Worm (Caenorhabditis elegans): ENCODE measurements around the gene ceh-22.
A peak's percentile ranks its signal among the peaks of the same experiment; 100 is the strongest.

ceh-22 gene

DNA sequence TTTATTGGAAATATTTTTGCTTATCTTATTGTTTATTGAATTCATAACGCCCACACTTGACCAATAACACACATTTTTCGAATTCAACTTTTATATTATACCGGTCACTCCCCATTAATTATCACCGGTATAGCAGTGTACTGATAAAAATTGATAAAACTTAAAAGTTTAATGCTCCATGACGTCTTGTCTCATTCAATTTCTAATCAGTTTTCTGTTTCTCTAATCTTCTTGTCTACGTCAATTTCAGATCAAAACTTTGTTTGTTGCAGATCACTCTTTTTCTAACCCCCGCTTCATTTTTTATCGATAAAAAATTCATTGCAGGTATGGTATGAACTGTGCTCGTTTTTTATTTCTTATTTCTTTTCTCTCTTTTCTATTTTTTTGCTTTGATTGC is 22.0 kb downstream of the ceh-22 start (continued):
- TF ChIP-seq nhr-25 (tag; optimal IDR thresholded peaks at IDR 0.05; ENCODE audit: borderline replicate concordance, insufficient read depth) (no peak), lin-29 (GFP tag; IDR thresholded peaks at IDR 0.05) (no peak), ceh-32 (tag; optimal IDR thresholded peaks at IDR 0.05; ENCODE audit: poor library complexity) (no peak), lin-38 (GFP tag; IDR thresholded peaks at IDR 0.05) (no peak), rbr-2 (tag; optimal IDR thresholded peaks at IDR 0.05) (no peak), hif-1 (tag; optimal IDR thresholded peaks at IDR 0.05) (peak in 1 of 2 experiments; percentile 0), R02D3.7 (tag; optimal IDR thresholded peaks at IDR 0.05) (no peak), Y5F2A.4 (GFP tag; optimal IDR thresholded peaks at IDR 0.05) (no peak), daf-12 (tag; optimal IDR thresholded peaks at IDR 0.05) (no peak), mdl-1 (tag; optimal IDR thresholded peaks at IDR 0.05) (peak in 1 of 2 experiments; percentile 72), lin-13 (GFP tag; optimal IDR thresholded peaks at IDR 0.05) (no peak), pha-4 (GFP tag; IDR thresholded peaks at IDR 0.05) (0 out of 2 replicates have a peak, but pooled peaks have one; percentile 34), pha-4 (tag; optimal IDR thresholded peaks at IDR 0.05) (no peak), php-3 (GFP tag; IDR thresholded peaks at IDR 0.05) (peak; percentile 93), saeg-2 (GFP tag; IDR thresholded peaks at IDR 0.05) (no peak), ctbp-1 (GFP tag; IDR thresholded peaks at IDR 0.05) (no peak), cey-2 (tag; optimal IDR thresholded peaks at IDR 0.05; ENCODE audit: borderline replicate concordance, insufficient read depth) (no peak), madf-9 (GFP tag; conservative IDR thresholded peaks at IDR 0.05) (no peak), duxl-1 (tag; optimal IDR thresholded peaks at IDR 0.05; ENCODE audit: poor library complexity) (no peak), lir-3 (tag; optimal IDR thresholded peaks at IDR 0.05) (no peak), nhr-10 (tag; optimal IDR thresholded peaks at IDR 0.05) (no peak), ZK337.2 (GFP tag; IDR thresholded peaks at IDR 0.05) (no peak), T26A8.4 (GFP tag; IDR thresholded peaks at IDR 0.05) (no peak), pqm-1 (tag; optimal IDR thresholded peaks at IDR 0.05) (peak; percentile 98), nhr-76 (tag; optimal IDR thresholded peaks at IDR 0.05) (no peak), F10B5.3 (tag; optimal IDR thresholded peaks at IDR 0.05) (no peak), aly-2 (tag; optimal IDR thresholded peaks at IDR 0.05) (no peak), zag-1 (tag; optimal IDR thresholded peaks at IDR 0.05) (no peak), zfp-3 (GFP tag; conservative IDR thresholded peaks at IDR 0.05) (no peak), ceh-28 (tag; optimal IDR thresholded peaks at IDR 0.05) (no peak), D1046.2 (GFP tag; IDR thresholded peaks at IDR 0.05) (no peak), aha-1 (tag) (no peak), ztf-11 (tag; optimal IDR thresholded peaks at IDR 0.05) (no peak)

DNA sequence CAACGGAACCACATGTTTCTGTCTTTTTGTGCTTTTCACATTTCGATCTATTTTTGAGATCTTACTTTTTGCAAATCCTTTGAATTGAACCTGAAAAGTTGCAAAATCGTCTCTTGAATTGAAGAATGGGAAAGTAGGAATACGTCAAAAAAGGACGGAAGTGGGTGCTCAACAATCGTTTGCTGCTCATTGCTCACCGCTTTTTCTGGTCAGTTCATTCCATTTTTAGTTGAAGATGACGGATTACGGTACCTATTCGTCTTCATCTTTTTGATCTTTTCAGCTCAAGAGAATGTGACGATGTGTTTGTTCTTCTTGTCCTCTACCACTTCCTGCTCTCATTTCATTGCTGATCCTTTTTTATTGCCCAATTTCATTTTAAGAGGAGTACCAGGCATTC is 23.5 kb downstream of the ceh-22 start, which contains the start of gene C05A2.4:
TSS of gene C05A2.4 (plus strand) at position 301 of the 400 bp plus-strand sequence.
- TF ChIP-seq mxl-3 (GFP tag; optimal IDR thresholded peaks at IDR 0.05) (no peak), madf-5 (GFP tag; IDR thresholded peaks at IDR 0.05) (no peak), lin-13 (GFP tag; optimal IDR thresholded peaks at IDR 0.05) (no peak), D1046.2 (GFP tag; IDR thresholded peaks at IDR 0.05) (no peak), ztf-7 (tag; optimal IDR thresholded peaks at IDR 0.05) (no peak), zfp-2 (tag; optimal IDR thresholded peaks at IDR 0.05) (no peak), T20F7.1 (GFP tag; optimal IDR thresholded peaks at IDR 0.05) (no peak), nhr-41 (GFP tag; IDR thresholded peaks at IDR 0.05) (no peak), ceh-20 (GFP tag; IDR thresholded peaks at IDR 0.05) (no peak), egl-27 (tag; optimal IDR thresholded peaks at IDR 0.05) (no peak), unc-62 (GFP tag; optimal IDR thresholded peaks at IDR 0.05 in 1 of 2) (no peak), unc-62 (tag; optimal IDR thresholded peaks at IDR 0.05) (no peak), jun-1 (tag; optimal IDR thresholded peaks at IDR 0.05) (no peak), arid-1 (GFP tag; conservative IDR thresholded peaks at IDR 0.05) (no peak), lin-38 (GFP tag; IDR thresholded peaks at IDR 0.05) (no peak), unc-39 (tag; optimal IDR thresholded peaks at IDR 0.05) (no peak), R02D3.7 (tag; optimal IDR thresholded peaks at IDR 0.05) (no peak), dmd-9 (GFP tag; IDR thresholded peaks at IDR 0.05) (no peak), nhr-28 (tag; optimal IDR thresholded peaks at IDR 0.05) (no peak), set-16 (GFP tag; IDR thresholded peaks at IDR 0.05) (no peak), ceh-62 (tag; optimal IDR thresholded peaks at IDR 0.05) (no peak)
